Fruit fly (Drosophila melanogaster): ENCODE measurements around the gene dsh.

Gene dsh

DNA sequence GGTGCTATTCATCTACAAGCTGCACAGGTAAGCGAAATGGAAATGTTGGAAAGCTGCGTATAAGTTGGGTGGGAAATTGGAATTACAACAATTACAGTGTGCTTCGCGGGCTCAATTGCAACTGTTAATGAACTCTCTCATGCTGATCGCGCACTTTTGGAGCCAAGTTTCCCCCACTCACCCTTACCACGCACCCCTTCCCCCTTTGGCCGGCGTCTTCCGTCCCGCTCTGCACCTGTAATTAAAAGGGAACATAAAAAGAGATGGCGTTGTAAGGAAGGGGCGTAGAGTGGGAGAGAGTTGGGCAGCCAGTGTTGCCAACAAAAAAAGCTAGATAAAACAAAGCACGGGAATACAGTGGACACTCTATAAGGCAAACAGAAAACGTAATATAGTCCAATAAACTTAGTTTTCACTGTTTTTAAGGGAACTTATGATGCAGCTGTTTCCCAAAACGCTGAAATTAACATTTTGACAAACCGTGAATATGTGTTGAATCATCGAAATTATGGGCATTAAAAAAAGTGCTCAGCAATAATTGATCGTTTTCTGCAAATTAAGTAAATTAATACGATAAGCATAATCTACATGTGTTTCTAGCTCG lies 14.9 kb upstream of the dsh start (continued):
- no peak for TF ChIP-seq h (optimal IDR thresholded peaks at IDR 0.05)
- no peak for TF ChIP-seq CG12071 (GFP tag; optimal IDR thresholded peaks at IDR 0.05)
- TF ChIP-seq Sry-β (GFP tag; optimal IDR thresholded peaks at IDR 0.05), result peak; percentile 84
- TF ChIP-seq CG14441 (GFP tag; IDR thresholded peaks at IDR 0.05), result no peak
- TF ChIP-seq vvl (GFP tag; IDR thresholded peaks at IDR 0.05), result peak; percentile 13; the same call in 1 of the 2 replicates
- TF ChIP-seq CG4424 (GFP tag; optimal IDR thresholded peaks at IDR 0.05), result no peak
- TF ChIP-seq lmd (GFP tag; IDR thresholded peaks at IDR 0.05), result 0 out of 2 replicates have a peak, but pooled peaks have one; percentile 5
- TF ChIP-seq Xbp1 (GFP tag; optimal IDR thresholded peaks at IDR 0.05), result peak; percentile 30
- peak; percentile 2 for TF ChIP-seq CG7839 (tag; optimal IDR thresholded peaks at IDR 0.05)
- no peak for TF ChIP-seq ase (GFP tag; IDR thresholded peaks at IDR 0.05)
- no peak for TF ChIP-seq Hsf (GFP tag; optimal IDR thresholded peaks at IDR 0.05)
- TF ChIP-seq BEAF-32 (GFP tag; optimal IDR thresholded peaks at IDR 0.05), result no peak
- no peak for TF ChIP-seq CG16779 (GFP tag; IDR thresholded peaks at IDR 0.05)
- no peak for TF ChIP-seq C15 (GFP tag; IDR thresholded peaks at IDR 0.05)
- no peak for TF ChIP-seq cwo (GFP tag; optimal IDR thresholded peaks at IDR 0.05)
- TF ChIP-seq nmo (GFP tag; optimal IDR thresholded peaks at IDR 0.05), result peak; percentile 7
- no peak for TF ChIP-seq CG7928 (GFP tag; optimal IDR thresholded peaks at IDR 0.05)
- no peak for TF ChIP-seq disco-r (GFP tag; optimal IDR thresholded peaks at IDR 0.05)
- TF ChIP-seq Elba2 (GFP tag; optimal IDR thresholded peaks at IDR 0.05), result no peak
- TF ChIP-seq vfl (GFP tag; optimal IDR thresholded peaks at IDR 0.05), result no peak
- TF ChIP-seq HLH54F (GFP tag; optimal IDR thresholded peaks at IDR 0.05), result no peak
- no peak for TF ChIP-seq CG32772 (GFP tag; IDR thresholded peaks at IDR 0.05)
- no peak for TF ChIP-seq CG31224 (GFP tag; IDR thresholded peaks at IDR 0.05)
- TF ChIP-seq CG13624 (GFP tag; optimal IDR thresholded peaks at IDR 0.05), result no peak
- no peak for TF ChIP-seq Asciz (GFP tag; optimal IDR thresholded peaks at IDR 0.05)
- TF ChIP-seq dan (GFP tag; IDR thresholded peaks at IDR 0.05), result no peak
- TF ChIP-seq CG11247 (GFP tag; IDR thresholded peaks at IDR 0.05), result no peak
- no peak for TF ChIP-seq ewg (GFP tag; optimal IDR thresholded peaks at IDR 0.05)
- no peak for TF ChIP-seq eyg (GFP tag; optimal IDR thresholded peaks at IDR 0.05)
- TF ChIP-seq Fer3 (tag; optimal IDR thresholded peaks at IDR 0.05), result peak; percentile 3
- no peak for TF ChIP-seq Tbp (GFP tag; optimal IDR thresholded peaks at IDR 0.05)
- TF ChIP-seq CG15011 (GFP tag; optimal IDR thresholded peaks at IDR 0.05), result no peak
- no peak for TF ChIP-seq trem (tag; optimal IDR thresholded peaks at IDR 0.05)
- peak in 1 of 2 experiments; percentile 16 for TF ChIP-seq bsh (GFP tag; optimal IDR thresholded peaks at IDR 0.05)
- no peak for TF ChIP-seq abd-A (tag; optimal IDR thresholded peaks at IDR 0.05)
- TF ChIP-seq CG10654 (GFP tag; optimal IDR thresholded peaks at IDR 0.05), result no peak
- TF ChIP-seq CG9609 (GFP tag; optimal IDR thresholded peaks at IDR 0.05), result no peak
- TF ChIP-seq CG10431 (GFP tag; optimal IDR thresholded peaks at IDR 0.05), result no peak
- TF ChIP-seq row (GFP tag; IDR thresholded peaks at IDR 0.05), result peak; percentile 69
- TF ChIP-seq CG42726 (GFP tag; IDR thresholded peaks at IDR 0.05; ENCODE audit: partially characterized antibody), result no peak
- TF ChIP-seq az2 (GFP tag; optimal IDR thresholded peaks at IDR 0.05), result peak; percentile 10
- no peak for TF ChIP-seq jing (GFP tag; optimal IDR thresholded peaks at IDR 0.05)
- TF ChIP-seq CG9797 (GFP tag; optimal IDR thresholded peaks at IDR 0.05), result no peak
- TF ChIP-seq zf30C (GFP tag; optimal IDR thresholded peaks at IDR 0.05), result no peak
- TF ChIP-seq Dip2 (GFP tag; IDR thresholded peaks at IDR 0.05), result no peak
- TF ChIP-seq Sox102F (GFP tag; optimal IDR thresholded peaks at IDR 0.05), result no peak
- TF ChIP-seq gro (GFP tag; optimal IDR thresholded peaks at IDR 0.05), result no peak
- TF ChIP-seq CG32532 (GFP tag; IDR thresholded peaks at IDR 0.05), result no peak
- TF ChIP-seq chinmo (GFP tag; IDR thresholded peaks at IDR 0.05; ENCODE audit: partially characterized antibody), result 0 out of 4 replicates have a peak, but pooled peaks have one; percentile 36
- no peak for TF ChIP-seq Hey (tag; optimal IDR thresholded peaks at IDR 0.05)
- TF ChIP-seq Poxn (GFP tag; IDR thresholded peaks at IDR 0.05), result no peak

Measured in whole organism, embryonic.